Worm (Caenorhabditis elegans) whole organism, midembryonic: ENCODE results near the gene C28H8.3.

Experiments used
- cog-1 ChIP-seq: sonication (generic microtip); optimal IDR thresholded peaks from 2 replicates; lab custom pipeline; 2016; ENCODE audit warnings: missing genetic modification characterization, missing compliant biosample characterization
- flt-1 ChIP-seq: fragments of 200-800 bp; sonication (Bioruptor generic); IDR thresholded peaks from 2 replicates; pipeline ENCODE4 v1.3.6; 2022; ENCODE audit warnings: missing genetic modification characterization, missing compliant biosample characterization
- tab-1 ChIP-seq: fragments of 200-800 bp; sonication (Bioruptor generic); IDR thresholded peaks from 2 replicates; pipeline ENCODE4 v1.3.6; 2022; ENCODE audit warnings: missing genetic modification characterization, missing compliant biosample characterization

ce11 chrIII:5863774-5864173 lies 44.7 kb upstream of the C28H8.3 start, which contains the start of gene dnpp-1:
- TF ChIP-seq tab-1 (no peak), flt-1 (GFP tag; lab: Robert Waterston, UW) (no peak), cog-1 (tag; lab: Kevin White, UChicago) (no peak)
